Fruit fly (Drosophila melanogaster) whole organism, wandering third instar larva: Measurements from ENCODE around the gene CG4115.

Source experiments
- Abd-B ChIP-seq: fragments of >200 bp; optimal IDR thresholded peaks from 2 replicates; lab custom pipeline; 2017; ENCODE audit warnings: missing biosample characterization, missing genetic modification characterization
- Hr78 ChIP-seq: fragments of >200 bp; optimal IDR thresholded peaks from 2 replicates; lab custom pipeline; 2017; ENCODE audit warnings: missing biosample characterization, missing genetic modification characterization
- dmrt93B ChIP-seq: fragments of 200-800 bp; sonication (Bioruptor generic); optimal IDR thresholded peaks from 2 replicates; lab custom pipeline; 2018; ENCODE audit warnings: missing biosample characterization, mild to moderate bottlenecking, missing genetic modification characterization
- psq ChIP-seq: fragments of 200-800 bp; sonication (Bioruptor generic); optimal IDR thresholded peaks from 3 replicates; lab custom pipeline; 2017; ENCODE audit warnings: missing biosample characterization, mild to moderate bottlenecking, missing genetic modification characterization, moderate library complexity
- usp ChIP-seq: fragments of >200 bp; optimal IDR thresholded peaks from 2 replicates; lab custom pipeline; 2017; ENCODE audit warnings: missing biosample characterization, missing genetic modification characterization

DNA sequence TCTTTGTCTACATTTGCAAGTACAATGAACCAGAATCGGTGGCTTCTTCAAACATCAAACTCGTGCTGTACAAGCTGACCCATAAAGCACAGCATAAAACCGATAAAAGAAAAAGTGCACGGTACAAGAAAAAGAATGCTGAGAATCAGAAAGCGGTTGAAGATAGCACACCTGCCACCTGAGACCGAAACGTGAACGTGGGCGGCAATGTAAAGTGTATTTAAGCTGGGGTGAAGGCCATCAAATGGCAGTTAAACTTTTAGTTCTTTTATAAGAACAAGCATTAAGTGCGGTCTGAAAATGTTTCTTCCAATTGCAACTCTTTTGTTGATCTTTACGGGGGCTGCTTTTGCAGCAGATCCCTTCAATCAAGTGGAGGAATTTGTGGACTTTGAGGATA lies 48.8 kb upstream of the CG4115 start, which contains the start of gene CG4066:
- TF ChIP-seq psq (GFP tag; lab: Kevin White, UChicago) (no peak), usp (GFP tag; lab: Kevin White, UChicago) (no peak), dmrt93B (GFP tag; lab: Kevin White, UChicago) (no peak), Abd-B (GFP tag; lab: Kevin White, UChicago) (no peak), Hr78 (GFP tag; lab: Kevin White, UChicago) (no peak)
